Worm (Caenorhabditis elegans) whole organism, mixed stage, embryonic: ENCODE results near the gene F38B6.8.

Experiments used
- ceh-43 ChIP-seq: fragments of 200-800 bp; sonication (Bioruptor generic); optimal IDR thresholded peaks from 2 replicates; lab custom pipeline; 2018; ENCODE audit warnings: mild to moderate bottlenecking, missing genetic modification characterization, moderate library complexity, missing compliant biosample characterization
- cnd-1 ChIP-seq: fragments of 200-800 bp; sonication (Bioruptor generic); optimal IDR thresholded peaks from 2 replicates; lab custom pipeline; 2018; ENCODE audit warnings: mild to moderate bottlenecking, missing genetic modification characterization, missing compliant biosample characterization
- elt-1 ChIP-seq: sonication (generic microtip); optimal IDR thresholded peaks from 2 replicates; lab custom pipeline; 2017; ENCODE audit warnings: missing genetic modification characterization, mild to moderate bottlenecking, missing compliant biosample characterization, antibody characterized with exemption, moderate library complexity, borderline replicate concordance; ENCODE audit not compliant: insufficient read depth
- lin-13 ChIP-seq: fragments of 150-350 bp; optimal IDR thresholded peaks from 2 replicates; lab custom pipeline; 2014; ENCODE audit warnings: missing biosample characterization, missing genetic modification characterization
- nhr-12 ChIP-seq: fragments of 150-350 bp; optimal IDR thresholded peaks from 2 replicates; lab custom pipeline; 2014; ENCODE audit warnings: missing biosample characterization, missing genetic modification characterization
- nhr-237 ChIP-seq: fragments of 150-350 bp; optimal IDR thresholded peaks from 2 replicates; lab custom pipeline; 2014; ENCODE audit warnings: missing biosample characterization, missing genetic modification characterization
- nhr-28 ChIP-seq: fragments of 150-350 bp; optimal IDR thresholded peaks from 2 replicates; lab custom pipeline; 2014; ENCODE audit warnings: missing biosample characterization, missing genetic modification characterization
- nhr-76 ChIP-seq: sonication (generic microtip); optimal IDR thresholded peaks from 2 replicates; lab custom pipeline; 2017; ENCODE audit warnings: missing biosample characterization, missing genetic modification characterization
- snpc-4 ChIP-seq: fragments of 150-350 bp; optimal IDR thresholded peaks from 2 replicates; lab custom pipeline; 2014; ENCODE audit warnings: missing biosample characterization, missing genetic modification characterization
- unc-39 ChIP-seq: fragments of 150-350 bp; optimal IDR thresholded peaks from 2 replicates; lab custom pipeline; 2014; ENCODE audit warnings: missing biosample characterization, missing genetic modification characterization
- unc-62 ChIP-seq: fragments of 150-350 bp; optimal IDR thresholded peaks from 2 replicates; lab custom pipeline; 2014; ENCODE audit warnings: missing biosample characterization, missing genetic modification reagents, missing genetic modification characterization
- zip-8 ChIP-seq: fragments of 150-350 bp; optimal IDR thresholded peaks from 2 replicates; lab custom pipeline; 2014; ENCODE audit warnings: missing biosample characterization, missing genetic modification characterization
- ztf-11 ChIP-seq: fragments of 150-350 bp; optimal IDR thresholded peaks from 2 replicates; lab custom pipeline; 2014; ENCODE audit warnings: missing biosample characterization, missing genetic modification characterization

DNA sequence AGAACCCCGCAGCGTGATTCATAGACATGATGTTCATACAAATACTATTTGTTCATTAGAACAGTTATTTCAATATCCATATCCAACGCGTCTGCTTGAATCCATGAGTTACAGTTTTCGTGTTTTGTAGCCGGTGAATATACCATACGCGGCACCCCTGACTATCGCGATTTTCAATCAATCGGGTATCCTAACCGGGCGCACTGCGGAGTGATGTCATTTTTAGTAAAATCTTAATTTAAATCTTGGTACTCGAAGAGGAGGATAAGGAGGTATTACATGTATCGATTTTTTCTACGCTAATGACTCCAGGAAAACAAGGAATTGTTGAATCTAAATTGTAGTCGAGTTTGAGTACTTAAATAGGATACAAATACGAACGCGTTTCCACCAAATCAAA, 13.2 kb downstream of the F38B6.8 start:
- TF ChIP-seq cnd-1 (tag; lab: Kevin White, UChicago) (no peak), elt-1 (tag; lab: Kevin White, UChicago) (no peak), unc-39 (tag; lab: Kevin White, UChicago) (no peak), nhr-237 (tag; lab: Kevin White, UChicago) (no peak), nhr-28 (tag; lab: Kevin White, UChicago) (no peak), nhr-76 (tag; lab: Kevin White, UChicago) (no peak), ceh-43 (no peak), unc-62 (GFP tag; lab: Kevin White, UChicago) (no peak), lin-13 (tag; lab: Kevin White, UChicago) (no peak), ztf-11 (tag; lab: Kevin White, UChicago) (no peak), zip-8 (tag; lab: Kevin White, UChicago) (no peak), nhr-12 (no peak), snpc-4 (tag; lab: Kevin White, UChicago) (no peak)
